Fruit fly (Drosophila melanogaster) S2 (cell line): ENCODE measurements around the gene CG10116.

Experiments used
- CG8478 ChIP-seq: fragments of >200 bp; optimal IDR thresholded peaks from 2 replicates; lab custom pipeline; 2018
- CTCF ChIP-seq, 2 experiments: fragments of >200 bp; optimal IDR thresholded peaks; 2 replicates each; lab custom pipeline; 2018

dm6 chr3L:13499932-13500719, 43.1 kb upstream of the CG10116 start:
- TF ChIP-seq CTCF (optimal IDR thresholded peaks at IDR 0.05; lab: Kevin White, UChicago) (no peak), CG8478 (lab: Kevin White, UChicago) (no peak)
